Fruit fly (Drosophila melanogaster) whole organism: ENCODE results near the gene Ras85D.

Experiments
- Dll ChIP-seq: fragments of >200 bp; optimal IDR thresholded peaks from 2 replicates; lab custom pipeline; 2017
- EcR ChIP-seq, 2 experiments: fragments of >200 bp; optimal IDR thresholded peaks; 2 replicates each; lab custom pipeline; 2017; ENCODE audit warnings: missing biosample characterization in 2 of 2, missing genetic modification characterization in 2 of 2, missing genetic modification reagents in 2 of 2
- psq ChIP-seq: fragments of >200 bp; optimal IDR thresholded peaks from 2 replicates; lab custom pipeline; 2017
- usp ChIP-seq: fragments of >200 bp; optimal IDR thresholded peaks from 2 replicates; lab custom pipeline; 2017; ENCODE audit warnings: missing biosample characterization, missing genetic modification characterization, mixed read lengths

DNA sequence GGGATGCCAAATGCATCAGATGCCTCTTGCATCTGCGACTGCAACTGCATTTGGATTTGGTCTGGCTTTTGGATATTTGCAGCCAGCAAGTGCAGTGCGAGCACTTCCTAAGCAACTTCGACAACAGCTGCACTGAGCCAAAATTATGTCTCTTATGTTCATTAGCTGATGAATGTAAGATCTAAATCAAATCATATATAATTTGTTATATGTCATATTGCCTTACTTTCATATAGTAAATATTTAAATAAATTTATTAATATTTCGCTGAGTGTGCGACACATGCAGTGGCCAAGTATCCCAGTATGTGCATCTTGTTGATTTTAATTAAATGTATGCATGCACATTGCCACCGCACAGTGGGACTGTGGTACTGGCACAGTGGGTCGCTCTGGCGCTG is 32.5 kb downstream of the Ras85D start:
- no peak for TF ChIP-seq usp (GFP tag; lab: Kevin White, UChicago)
- TF ChIP-seq psq (lab: Kevin White, UChicago) = no peak
- TF ChIP-seq Dll (lab: Kevin White, UChicago) = no peak
- TF ChIP-seq EcR (GFP tag; optimal IDR thresholded peaks at IDR 0.05; lab: Kevin White, UChicago) = no peak
